Worm (Caenorhabditis elegans) whole organism, L1 larva: ENCODE data around the gene bath-36.

Experiments
- aly-2 ChIP-seq: fragments of 150-350 bp; optimal IDR thresholded peaks from 2 replicates; lab custom pipeline; 2014; ENCODE audit warnings: missing biosample characterization, missing genetic modification characterization
- ama-1 ChIP-seq: fragments of 150-350 bp; optimal IDR thresholded peaks from 2 replicates; lab custom pipeline; 2014
- ceh-82 ChIP-seq, 3 experiments: fragments of 150-350 bp in 1 of 3; sonication (generic microtip) in 2 of 3; optimal IDR thresholded peaks; 2 replicates each; lab custom pipeline; 2014 to 2017; ENCODE audit warnings: missing biosample characterization in 3 of 3, missing genetic modification characterization in 3 of 3
- elt-3 ChIP-seq, 6 experiments: fragments of 150-350 bp in 1 of 6; sonication (generic microtip); optimal IDR thresholded peaks; 2 replicates each; lab custom pipeline; 2017 to 2018; ENCODE audit warnings: missing biosample characterization in 6 of 6, missing genetic modification characterization in 6 of 6, inconsistent platforms in 1 of 6
- ets-5 ChIP-seq: fragments of 200-800 bp; sonication (Bioruptor generic); IDR thresholded peaks from 2 replicates; pipeline ENCODE4 v1.3.6; 2022; ENCODE audit warnings: missing genetic modification characterization, missing compliant biosample characterization
- fkh-10 ChIP-seq: sonication (generic microtip); optimal IDR thresholded peaks from 2 replicates; lab custom pipeline; 2017; ENCODE audit warnings: missing biosample characterization, missing genetic modification reagents, missing genetic modification characterization
- hlh-17 ChIP-seq: fragments of 200-800 bp; sonication (Bioruptor generic); optimal IDR thresholded peaks from 2 replicates; lab custom pipeline; 2018; ENCODE audit warnings: missing genetic modification characterization, mild to moderate bottlenecking, missing compliant biosample characterization, moderate library complexity, borderline replicate concordance
- skn-1 ChIP-seq: fragments of 150-350 bp; optimal IDR thresholded peaks from 2 replicates; lab custom pipeline; 2014; ENCODE audit warnings: missing biosample characterization, missing genetic modification characterization

DNA sequence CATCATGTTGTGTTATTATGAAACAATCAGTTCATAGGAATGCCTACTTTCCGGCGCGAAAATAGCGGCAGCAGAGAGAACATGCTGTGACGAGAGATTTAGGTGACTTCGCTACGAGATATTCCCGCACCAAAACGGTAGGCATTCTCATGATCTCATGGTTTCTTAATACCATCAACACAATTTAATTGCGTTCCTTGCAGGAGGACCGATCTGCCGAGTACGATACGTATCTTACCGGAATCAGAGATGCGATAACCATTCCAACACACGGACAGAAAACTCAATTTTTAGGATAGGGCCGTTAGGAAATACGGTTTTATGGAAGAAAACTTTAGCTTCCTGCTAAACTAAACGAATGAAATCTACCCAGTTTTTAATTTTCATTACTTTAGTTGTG is 38.9 kb upstream of the bath-36 start, which contains the start of gene T09F5.1:
- TF ChIP-seq hlh-17 (no peak), skn-1 (tag; lab: Kevin White, UChicago) (no peak), aly-2 (tag; lab: Kevin White, UChicago) (no peak), ama-1 (no peak), fkh-10 (GFP tag; lab: Kevin White, UChicago) (no peak), ceh-82 (tag; optimal IDR thresholded peaks at IDR 0.05; lab: Kevin White, UChicago) (no peak), elt-3 (tag; optimal IDR thresholded peaks at IDR 0.05; lab: Kevin White, UChicago) (no peak), ets-5 (GFP tag; lab: Robert Waterston, UW) (no peak)
